Worm (Caenorhabditis elegans) whole organism, mixed stage, embryonic: ENCODE results near the gene rnst-2.

Experiments used
- ceh-43 ChIP-seq: fragments of 200-800 bp; sonication (Bioruptor generic); optimal IDR thresholded peaks from 2 replicates; lab custom pipeline; 2018; ENCODE audit warnings: mild to moderate bottlenecking, missing genetic modification characterization, moderate library complexity, missing compliant biosample characterization
- cnd-1 ChIP-seq: fragments of 200-800 bp; sonication (Bioruptor generic); optimal IDR thresholded peaks from 2 replicates; lab custom pipeline; 2018; ENCODE audit warnings: mild to moderate bottlenecking, missing genetic modification characterization, missing compliant biosample characterization
- elt-1 ChIP-seq: sonication (generic microtip); optimal IDR thresholded peaks from 2 replicates; lab custom pipeline; 2017; ENCODE audit warnings: missing genetic modification characterization, mild to moderate bottlenecking, missing compliant biosample characterization, antibody characterized with exemption, moderate library complexity, borderline replicate concordance; ENCODE audit not compliant: insufficient read depth
- elt-3 ChIP-seq: fragments of 150-350 bp; optimal IDR thresholded peaks from 2 replicates; lab custom pipeline; 2014; ENCODE audit warnings: missing biosample characterization, missing genetic modification characterization
- nhr-2 ChIP-seq: fragments of 150-350 bp; optimal IDR thresholded peaks from 2 replicates; lab custom pipeline; 2014; ENCODE audit warnings: missing biosample characterization, missing genetic modification characterization
- nhr-237 ChIP-seq: fragments of 150-350 bp; optimal IDR thresholded peaks from 2 replicates; lab custom pipeline; 2014; ENCODE audit warnings: missing biosample characterization, missing genetic modification characterization
- nhr-76 ChIP-seq: sonication (generic microtip); optimal IDR thresholded peaks from 2 replicates; lab custom pipeline; 2017; ENCODE audit warnings: missing biosample characterization, missing genetic modification characterization
- pha-4 ChIP-seq: fragments of 150-350 bp; optimal IDR thresholded peaks from 2 replicates; lab custom pipeline; 2018; ENCODE audit warnings: missing biosample characterization, missing genetic modification reagents, missing genetic modification characterization
- sem-2 ChIP-seq: fragments of 200-800 bp; sonication (Bioruptor generic); optimal IDR thresholded peaks from 2 replicates; lab custom pipeline; 2018; ENCODE audit warnings: mild to moderate bottlenecking, missing genetic modification characterization, missing compliant biosample characterization
- unc-39 ChIP-seq: fragments of 150-350 bp; optimal IDR thresholded peaks from 2 replicates; lab custom pipeline; 2014; ENCODE audit warnings: missing biosample characterization, missing genetic modification characterization
- unc-62 ChIP-seq: fragments of 150-350 bp; optimal IDR thresholded peaks from 2 replicates; lab custom pipeline; 2014; ENCODE audit warnings: missing biosample characterization, missing genetic modification reagents, missing genetic modification characterization

DNA sequence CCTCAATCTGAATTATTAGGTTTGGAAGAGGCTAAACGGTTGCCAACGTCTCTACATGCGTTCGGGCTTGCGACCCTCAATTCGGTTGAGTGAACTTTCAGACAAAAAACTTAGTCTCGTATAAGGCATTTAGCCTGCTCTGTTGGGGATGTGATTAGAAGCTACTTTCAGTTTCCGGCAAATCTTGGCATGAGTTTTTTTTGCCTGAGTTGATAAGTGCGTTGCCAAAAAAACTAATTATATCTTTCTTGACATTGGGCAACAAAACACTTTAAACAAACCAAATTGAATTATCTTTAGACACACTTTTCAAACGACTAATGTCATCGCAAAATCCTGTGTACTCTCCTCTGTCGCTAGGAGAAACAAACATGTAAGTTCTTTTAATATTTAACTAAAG is 31.0 kb downstream of the rnst-2 start, which contains the start of gene Y50D4B.4:
- TF ChIP-seq unc-39 (tag; lab: Kevin White, UChicago) (no peak), nhr-2 (tag; lab: Kevin White, UChicago) (no peak), elt-3 (tag; lab: Kevin White, UChicago) (no peak), pha-4 (tag; lab: Kevin White, UChicago) (no peak), cnd-1 (no peak), sem-2 (GFP tag; lab: Kevin White, UChicago) (no peak), unc-62 (GFP tag; lab: Kevin White, UChicago) (no peak), nhr-237 (tag; lab: Kevin White, UChicago) (no peak), elt-1 (no peak), ceh-43 (GFP tag; lab: Kevin White, UChicago) (no peak), nhr-76 (tag; lab: Kevin White, UChicago) (no peak)
